Worm (Caenorhabditis elegans) whole organism, L2 larva: ENCODE data around the gene vab-23.

Experiments
- dmd-4 ChIP-seq: sonication (generic microtip); optimal IDR thresholded peaks from 2 replicates; lab custom pipeline; 2017; ENCODE audit warnings: missing biosample characterization, missing genetic modification characterization
- nhr-21 ChIP-seq: fragments of 150-350 bp; optimal IDR thresholded peaks from 2 replicates; lab custom pipeline; 2014; ENCODE audit warnings: missing biosample characterization, missing genetic modification characterization
- nhr-25 ChIP-seq: fragments of 150-350 bp; sonication (generic microtip); optimal IDR thresholded peaks from 3 replicates; lab custom pipeline; 2014; ENCODE audit warnings: missing biosample characterization, missing genetic modification characterization
- peb-1 ChIP-seq: fragments of 150-350 bp; optimal IDR thresholded peaks from 2 replicates; lab custom pipeline; 2014; ENCODE audit warnings: missing biosample characterization, missing genetic modification characterization
- sma-9 ChIP-seq, 2 experiments: fragments of 150-350 bp in 1 of 2; sonication (generic microtip) in 1 of 2; optimal IDR thresholded peaks; 2 replicates each; lab custom pipeline; 2014 to 2016; ENCODE audit warnings: missing genetic modification characterization in 2 of 2, mild to moderate bottlenecking in 1 of 2, missing biosample characterization in 1 of 2, missing compliant biosample characterization in 1 of 2, missing genetic modification reagents in 1 of 2, moderate library complexity in 1 of 2

Gene vab-23

DNA sequence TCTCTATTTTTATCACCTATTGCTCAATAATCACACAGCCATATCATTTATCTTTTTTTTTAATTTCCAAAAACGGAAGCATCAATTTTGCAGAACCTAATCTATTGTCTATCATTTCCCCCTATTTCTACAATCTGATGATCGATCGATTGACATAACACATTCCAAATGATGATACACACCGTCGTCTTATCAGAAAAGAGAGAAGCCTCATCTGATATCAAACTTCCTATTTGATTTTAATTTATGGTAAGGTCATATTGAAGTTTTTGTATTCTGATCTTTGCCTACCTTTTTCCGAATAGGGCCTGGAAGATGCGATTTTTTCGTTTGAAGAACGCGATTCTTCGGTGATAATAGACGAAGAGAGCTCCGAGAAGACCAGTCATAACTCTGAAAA is 51.4 kb downstream of the vab-23 start:
- peak; percentile 21 for TF ChIP-seq nhr-25
- peak; percentile 53 for TF ChIP-seq sma-9 (GFP tag; optimal IDR thresholded peaks at IDR 0.05; lab: Kevin White, UChicago)
- TF ChIP-seq sma-9 (tag; optimal IDR thresholded peaks at IDR 0.05; lab: Kevin White, UChicago), result no peak
- TF ChIP-seq nhr-21 (tag; lab: Kevin White, UChicago), result peak; percentile 13
- TF ChIP-seq peb-1, result no peak
- TF ChIP-seq dmd-4 (tag; lab: Kevin White, UChicago), result no peak
